Worm (Caenorhabditis elegans): Measurements from ENCODE around the gene nhr-78.

Gene nhr-78

ce11 chrIV:4277694-4278093, at the start of gene nhr-78:
nhr-78 (minus strand) TSS chrIV:4277875.
- TF ChIP-seq ama-1 (optimal IDR thresholded peaks at IDR 0.05) (no peak), tbx-37 (GFP tag; conservative IDR thresholded peaks at IDR 0.05) (no peak), flt-1 (GFP tag; IDR thresholded peaks at IDR 0.05) (no peak), ceh-36 (tag; optimal IDR thresholded peaks at IDR 0.05) (no peak), F13C5.2 (tag; optimal IDR thresholded peaks at IDR 0.05) (no peak), tra-4 (tag; optimal IDR thresholded peaks at IDR 0.05) (no peak), tbx-11 (GFP tag; IDR thresholded peaks at IDR 0.05) (no peak), B0310.2 (tag; optimal IDR thresholded peaks at IDR 0.05) (no peak)

- no peak for TF ChIP-seq B0310.2 (tag; optimal IDR thresholded peaks at IDR 0.05)
- TF ChIP-seq hmg-4 (GFP tag; optimal IDR thresholded peaks at IDR 0.05), result no peak
- no peak for TF ChIP-seq pes-1 (GFP tag; IDR thresholded peaks at IDR 0.05)
- TF ChIP-seq ceh-36 (tag; optimal IDR thresholded peaks at IDR 0.05), result no peak
- TF ChIP-seq ceh-13 (GFP tag; optimal IDR thresholded peaks at IDR 0.05), result no peak
- no peak for TF ChIP-seq hnd-1 (tag; optimal IDR thresholded peaks at IDR 0.05)
- TF ChIP-seq F13C5.2 (tag; optimal IDR thresholded peaks at IDR 0.05), result no peak
- no peak for TF ChIP-seq tbx-37 (GFP tag; conservative IDR thresholded peaks at IDR 0.05)
- TF ChIP-seq tbx-11 (GFP tag; IDR thresholded peaks at IDR 0.05), result no peak
- no peak for TF ChIP-seq scrt-1 (GFP tag; IDR thresholded peaks at IDR 0.05)
- no peak for TF ChIP-seq aly-1 (tag; optimal IDR thresholded peaks at IDR 0.05)
- no peak for TF ChIP-seq tra-4 (tag; optimal IDR thresholded peaks at IDR 0.05)
- no peak for TF ChIP-seq sea-1 (GFP tag; conservative IDR thresholded peaks at IDR 0.05)
- no peak for TF ChIP-seq hmbx-1 (tag; optimal IDR thresholded peaks at IDR 0.05)
- TF ChIP-seq ets-7 (tag; optimal IDR thresholded peaks at IDR 0.05), result no peak
These were observed 48.8 kb upstream of the nhr-78 start, which contains the start of gene trpl-2 for ce11 chrIV:4326445-4326844. trpl-2 (plus strand) TSS chrIV:4326654.

- TF ChIP-seq ama-1 (optimal IDR thresholded peaks at IDR 0.05), result no peak
- no peak for TF ChIP-seq ceh-13 (GFP tag; optimal IDR thresholded peaks at IDR 0.05)
- no peak for TF ChIP-seq tbx-37 (GFP tag; conservative IDR thresholded peaks at IDR 0.05)
These were observed 41.8 kb upstream of the nhr-78 start for ce11 chrIV:4319473-4319872.

ce11 chrIV:4318056-4318455, 40.4 kb upstream of the nhr-78 start:
- TF ChIP-seq aly-1 (tag; optimal IDR thresholded peaks at IDR 0.05) (no peak), hmbx-1 (tag; optimal IDR thresholded peaks at IDR 0.05) (no peak), hnd-1 (tag; optimal IDR thresholded peaks at IDR 0.05) (no peak), ceh-13 (GFP tag; optimal IDR thresholded peaks at IDR 0.05) (no peak), tra-4 (tag; optimal IDR thresholded peaks at IDR 0.05) (no peak), B0310.2 (tag; optimal IDR thresholded peaks at IDR 0.05) (no peak), tbx-37 (GFP tag; conservative IDR thresholded peaks at IDR 0.05) (no peak), ceh-36 (tag; optimal IDR thresholded peaks at IDR 0.05) (no peak), ama-1 (optimal IDR thresholded peaks at IDR 0.05) (no peak), sea-1 (GFP tag; conservative IDR thresholded peaks at IDR 0.05) (no peak), pes-1 (GFP tag; IDR thresholded peaks at IDR 0.05) (no peak), tbx-11 (GFP tag; IDR thresholded peaks at IDR 0.05) (no peak), hmg-4 (GFP tag; optimal IDR thresholded peaks at IDR 0.05) (no peak), ets-7 (tag; optimal IDR thresholded peaks at IDR 0.05) (no peak)

ce11 chrIV:4317638-4318037, 40.0 kb upstream of the nhr-78 start:
- TF ChIP-seq flt-1 (GFP tag; IDR thresholded peaks at IDR 0.05), result no peak
- TF ChIP-seq tbx-37 (GFP tag; conservative IDR thresholded peaks at IDR 0.05), result no peak
- TF ChIP-seq ama-1 (optimal IDR thresholded peaks at IDR 0.05), result no peak
- TF ChIP-seq ets-7 (tag; optimal IDR thresholded peaks at IDR 0.05), result no peak
- TF ChIP-seq tra-4 (tag; optimal IDR thresholded peaks at IDR 0.05), result no peak
- TF ChIP-seq hmg-4 (GFP tag; optimal IDR thresholded peaks at IDR 0.05), result no peak
- no peak for TF ChIP-seq hmbx-1 (tag; optimal IDR thresholded peaks at IDR 0.05)
- no peak for TF ChIP-seq scrt-1 (GFP tag; IDR thresholded peaks at IDR 0.05)
- TF ChIP-seq tbx-11 (GFP tag; IDR thresholded peaks at IDR 0.05), result no peak
- TF ChIP-seq ceh-13 (GFP tag; optimal IDR thresholded peaks at IDR 0.05), result no peak
- no peak for TF ChIP-seq ceh-36 (tag; optimal IDR thresholded peaks at IDR 0.05)
- no peak for TF ChIP-seq hnd-1 (tag; optimal IDR thresholded peaks at IDR 0.05)
- TF ChIP-seq B0310.2 (tag; optimal IDR thresholded peaks at IDR 0.05), result no peak
- TF ChIP-seq F13C5.2 (tag; optimal IDR thresholded peaks at IDR 0.05), result no peak
- no peak for TF ChIP-seq aly-1 (tag; optimal IDR thresholded peaks at IDR 0.05)
- no peak for TF ChIP-seq sea-1 (GFP tag; conservative IDR thresholded peaks at IDR 0.05)

- no peak for TF ChIP-seq hmg-4 (GFP tag; optimal IDR thresholded peaks at IDR 0.05)
- no peak for TF ChIP-seq aly-1 (tag; optimal IDR thresholded peaks at IDR 0.05)
- TF ChIP-seq ceh-13 (GFP tag; optimal IDR thresholded peaks at IDR 0.05), result no peak
- TF ChIP-seq pes-1 (GFP tag; IDR thresholded peaks at IDR 0.05), result no peak
- TF ChIP-seq sea-1 (GFP tag; conservative IDR thresholded peaks at IDR 0.05), result no peak
These were observed 39.2 kb upstream of the nhr-78 start, which contains the start of gene Y24D9B.1 for ce11 chrIV:4316813-4317408. Y24D9B.1 (plus strand) TSS chrIV:4317358.

- TF ChIP-seq aly-1 (tag; optimal IDR thresholded peaks at IDR 0.05) (no peak), tra-4 (tag; optimal IDR thresholded peaks at IDR 0.05) (no peak), sea-1 (GFP tag; conservative IDR thresholded peaks at IDR 0.05) (no peak), flt-1 (GFP tag; IDR thresholded peaks at IDR 0.05) (no peak), hmg-4 (GFP tag; optimal IDR thresholded peaks at IDR 0.05) (no peak), ceh-13 (GFP tag; optimal IDR thresholded peaks at IDR 0.05) (no peak), ets-7 (tag; optimal IDR thresholded peaks at IDR 0.05) (no peak), ceh-36 (tag; optimal IDR thresholded peaks at IDR 0.05) (no peak), hnd-1 (tag; optimal IDR thresholded peaks at IDR 0.05) (no peak)
These were observed 29.7 kb upstream of the nhr-78 start, which contains the start of gene set-9 for ce11 chrIV:4307227-4307946. set-9 (plus strand) TSS chrIV:4307896.
